Fruit fly (Drosophila melanogaster) whole organism, embryonic: ENCODE measurements around the gene dpy.

Source experiments
- Ada2b ChIP-seq: fragments of 200-800 bp; sonication (Bioruptor generic); IDR thresholded peaks from 2 replicates; pipeline ENCODE4 v1.3.6; 2022; ENCODE audit warnings: missing biosample characterization, missing genetic modification characterization
- B-H1 ChIP-seq: fragments of 200-800 bp; sonication (Bioruptor generic); IDR thresholded peaks from 3 replicates; pipeline ENCODE4 v1.3.6; 2022; ENCODE audit warnings: missing biosample characterization, missing genetic modification characterization
- CG10267 ChIP-seq: fragments of 200-800 bp; sonication (Bioruptor generic); optimal IDR thresholded peaks from 2 replicates; lab custom pipeline; 2018; ENCODE audit warnings: missing biosample characterization, mild to moderate bottlenecking, missing genetic modification characterization, moderate library complexity
- CG10462 ChIP-seq: fragments of 200-800 bp; sonication (Bioruptor generic); optimal IDR thresholded peaks from 2 replicates; lab custom pipeline; 2016; ENCODE audit warnings: missing biosample characterization, missing genetic modification characterization
- CG11085 ChIP-seq: fragments of 200-800 bp; sonication (Bioruptor generic); IDR thresholded peaks from 2 replicates; pipeline ENCODE4 v1.3.6; 2022; ENCODE audit warnings: missing biosample characterization, missing genetic modification characterization
- CG11560 ChIP-seq: fragments of 200-800 bp; sonication (Bioruptor generic); IDR thresholded peaks from 3 replicates; pipeline ENCODE4 v1.3.6; 2022; ENCODE audit warnings: missing biosample characterization, missing genetic modification characterization
- CG12155 ChIP-seq: fragments of 200-800 bp; sonication (Bioruptor generic); optimal IDR thresholded peaks from 3 replicates; lab custom pipeline; 2016; ENCODE audit warnings: missing biosample characterization, missing genetic modification characterization
- CG3281 ChIP-seq: fragments of 200-800 bp; sonication (Bioruptor generic); optimal IDR thresholded peaks from 3 replicates; lab custom pipeline; 2017; ENCODE audit warnings: missing biosample characterization, mild to moderate bottlenecking, missing genetic modification characterization
- CG4424 ChIP-seq: fragments of 200-800 bp; sonication (Bioruptor generic); optimal IDR thresholded peaks from 3 replicates; lab custom pipeline; 2016; ENCODE audit warnings: missing biosample characterization, missing genetic modification characterization
- CG4730 ChIP-seq: fragments of 200-800 bp; sonication (Bioruptor generic); IDR thresholded peaks from 2 replicates; pipeline ENCODE4 v1.3.6; 2022; ENCODE audit warnings: missing biosample characterization, missing genetic modification characterization
- CG5180 ChIP-seq: fragments of 200-800 bp; sonication (Bioruptor generic); optimal IDR thresholded peaks from 3 replicates; lab custom pipeline; 2017; ENCODE audit warnings: missing biosample characterization, missing genetic modification characterization, mild to moderate bottlenecking, moderate library complexity, missing genetic modification reagents
- CG6813 ChIP-seq: fragments of 200-800 bp; sonication (Bioruptor generic); optimal IDR thresholded peaks from 2 replicates; lab custom pipeline; 2017; ENCODE audit warnings: missing biosample characterization, missing genetic modification characterization, mild to moderate bottlenecking, moderate library complexity, missing genetic modification reagents
- CG7839 ChIP-seq: fragments of 200-800 bp; sonication (Bioruptor generic); optimal IDR thresholded peaks from 3 replicates; lab custom pipeline; 2018; ENCODE audit warnings: missing biosample characterization, mild to moderate bottlenecking, missing genetic modification characterization, moderate library complexity
- CG7928 ChIP-seq: fragments of 200-800 bp; sonication (Bioruptor generic); optimal IDR thresholded peaks from 2 replicates; lab custom pipeline; 2017; ENCODE audit warnings: missing biosample characterization, mild to moderate bottlenecking, missing genetic modification characterization
- CG8359 ChIP-seq: fragments of 200-800 bp; sonication (Bioruptor generic); optimal IDR thresholded peaks from 2 replicates; lab custom pipeline; 2017; ENCODE audit warnings: missing biosample characterization, mild to moderate bottlenecking, missing genetic modification characterization, borderline replicate concordance
- D19A ChIP-seq: fragments of 200-800 bp; optimal IDR thresholded peaks from 3 replicates; lab custom pipeline; 2019; ENCODE audit warnings: missing biosample characterization, mild to moderate bottlenecking, missing genetic modification characterization, moderate library complexity
- Dad ChIP-seq: fragments of 200-800 bp; sonication (Bioruptor generic); optimal IDR thresholded peaks from 3 replicates; lab custom pipeline; 2016; ENCODE audit warnings: missing biosample characterization, missing genetic modification characterization
- E2f1 ChIP-seq: fragments of 200-800 bp; sonication (Bioruptor generic); IDR thresholded peaks from 2 replicates; pipeline ENCODE4 v1.3.6; 2022; ENCODE audit warnings: missing biosample characterization, missing genetic modification characterization
- Fer1 ChIP-seq: fragments of 200-800 bp; sonication (Bioruptor generic); optimal IDR thresholded peaks from 2 replicates; lab custom pipeline; 2017; ENCODE audit warnings: missing biosample characterization, mild to moderate bottlenecking, missing genetic modification characterization
- Fer2 ChIP-seq: fragments of 200-800 bp; sonication (Bioruptor generic); optimal IDR thresholded peaks from 2 replicates; lab custom pipeline; 2018; ENCODE audit warnings: missing biosample characterization, mild to moderate bottlenecking, missing genetic modification characterization, moderate library complexity
- HHEX ChIP-seq: fragments of 200-800 bp; sonication (Bioruptor generic); optimal IDR thresholded peaks from 3 replicates; lab custom pipeline; 2017; ENCODE audit warnings: missing biosample characterization, mild to moderate bottlenecking, missing genetic modification characterization, missing genetic modification reagents
- HLH4C ChIP-seq: fragments of 200-800 bp; sonication (Bioruptor generic); IDR thresholded peaks from 3 replicates; pipeline ENCODE4 v1.3.6; 2022; ENCODE audit warnings: missing biosample characterization, missing genetic modification characterization; ENCODE audit not compliant: partially characterized antibody
- HLH54F ChIP-seq: fragments of 200-800 bp; sonication (Bioruptor generic); optimal IDR thresholded peaks from 3 replicates; lab custom pipeline; 2016; ENCODE audit warnings: missing biosample characterization, missing genetic modification characterization
- HLHmδ ChIP-seq: fragments of 200-800 bp; sonication (Bioruptor generic); optimal IDR thresholded peaks from 2 replicates; lab custom pipeline; 2018; ENCODE audit warnings: missing biosample characterization, mild to moderate bottlenecking, missing genetic modification characterization, moderate library complexity
- Lim3 ChIP-seq: fragments of 200-800 bp; sonication (Bioruptor generic); IDR thresholded peaks from 2 replicates; pipeline ENCODE4 v1.3.6; 2022; ENCODE audit warnings: missing biosample characterization, missing genetic modification characterization
- Optix ChIP-seq: fragments of 200-800 bp; sonication (Bioruptor generic); IDR thresholded peaks from 3 replicates; pipeline ENCODE4 v1.3.6; 2022; ENCODE audit warnings: missing biosample characterization, missing genetic modification characterization
- Poxn ChIP-seq: fragments of 200-800 bp; sonication (Bioruptor generic); IDR thresholded peaks from 2 replicates; pipeline ENCODE4 v1.3.6; 2022; ENCODE audit warnings: missing biosample characterization, missing genetic modification characterization
- Sry-β ChIP-seq: fragments of 200-800 bp; sonication (Bioruptor generic); optimal IDR thresholded peaks from 2 replicates; lab custom pipeline; 2018; ENCODE audit warnings: missing biosample characterization, mild to moderate bottlenecking, missing genetic modification characterization, moderate library complexity
- Ssrp ChIP-seq: fragments of 200-800 bp; sonication (Bioruptor generic); optimal IDR thresholded peaks from 2 replicates; lab custom pipeline; 2018; ENCODE audit warnings: missing biosample characterization, mild to moderate bottlenecking, missing genetic modification characterization, moderate library complexity
- Taf1 ChIP-seq: fragments of 200-800 bp; sonication (Bioruptor generic); IDR thresholded peaks from 2 replicates; pipeline ENCODE4 v1.3.6; 2022; ENCODE audit warnings: missing biosample characterization, missing genetic modification characterization
- amos ChIP-seq: fragments of 200-800 bp; sonication (Bioruptor generic); IDR thresholded peaks from 2 replicates; pipeline ENCODE4 v1.3.6; 2022; ENCODE audit warnings: missing biosample characterization, missing genetic modification characterization; ENCODE audit not compliant: partially characterized antibody
- aop ChIP-seq: fragments of 200-800 bp; sonication (Bioruptor generic); IDR thresholded peaks from 2 replicates; pipeline ENCODE4 v1.3.6; 2022; ENCODE audit warnings: missing biosample characterization, missing genetic modification characterization
- ase ChIP-seq: fragments of 200-800 bp; sonication (Bioruptor generic); IDR thresholded peaks from 3 replicates; pipeline ENCODE4 v1.3.6; 2022; ENCODE audit warnings: missing biosample characterization, missing genetic modification characterization
- btn ChIP-seq: fragments of 200-800 bp; sonication (Bioruptor generic); optimal IDR thresholded peaks from 2 replicates; lab custom pipeline; 2016; ENCODE audit warnings: missing biosample characterization, missing genetic modification characterization
- dm ChIP-seq: fragments of 200-800 bp; sonication (Bioruptor generic); optimal IDR thresholded peaks from 3 replicates; lab custom pipeline; 2016; ENCODE audit warnings: missing biosample characterization, missing genetic modification characterization
- fru ChIP-seq: fragments of >200 bp; optimal IDR thresholded peaks from 2 replicates; lab custom pipeline; 2017
- gem ChIP-seq: fragments of 200-800 bp; sonication (Bioruptor generic); optimal IDR thresholded peaks from 2 replicates; lab custom pipeline; 2019; ENCODE audit warnings: missing biosample characterization, mild to moderate bottlenecking, missing genetic modification characterization, moderate library complexity
- gsb-n ChIP-seq: fragments of 200-800 bp; sonication (Bioruptor generic); optimal IDR thresholded peaks from 3 replicates; lab custom pipeline; 2018; ENCODE audit warnings: missing biosample characterization, mild to moderate bottlenecking, missing genetic modification characterization
- hbn ChIP-seq: fragments of 200-800 bp; sonication (Bioruptor generic); IDR thresholded peaks from 2 replicates; pipeline ENCODE4 v1.3.6; 2022; ENCODE audit warnings: missing biosample characterization, missing genetic modification characterization; ENCODE audit not compliant: partially characterized antibody
- hkb ChIP-seq, 2 experiments: fragments of 200-800 bp in 1 of 2; fragments of >200 bp in 1 of 2; sonication (Bioruptor generic) in 1 of 2; IDR thresholded peaks in 1 of 2; optimal IDR thresholded peaks in 1 of 2; 2 replicates each; pipeline versions ENCODE4 v1.3.6 to Lab custom; 2017 to 2022; ENCODE audit warnings: missing biosample characterization in 1 of 2, missing genetic modification characterization in 1 of 2
- klu ChIP-seq: fragments of 200-800 bp; sonication (Bioruptor generic); IDR thresholded peaks from 2 replicates; pipeline ENCODE4 v1.3.6; 2022; ENCODE audit warnings: missing biosample characterization, missing genetic modification characterization
- kni ChIP-seq: fragments of 200-800 bp; sonication (Bioruptor generic); optimal IDR thresholded peaks from 3 replicates; lab custom pipeline; 2017; ENCODE audit warnings: mild to moderate bottlenecking, missing biosample characterization, missing genetic modification reagents, missing genetic modification characterization
- lola ChIP-seq, 3 experiments: fragments of >200 bp in 2 of 3; fragments of 200-800 bp in 1 of 3; sonication (Bioruptor generic) in 1 of 3; optimal IDR thresholded peaks; 2 replicates each; lab custom pipeline; 2017 to 2019; ENCODE audit warnings: missing biosample characterization in 3 of 3, missing genetic modification characterization in 3 of 3, mild to moderate bottlenecking in 1 of 3, moderate library complexity in 1 of 3
- sc ChIP-seq, 3 experiments: fragments of >200 bp in 2 of 3; fragments of 200-800 bp in 1 of 3; sonication (Bioruptor generic) in 1 of 3; optimal IDR thresholded peaks; 2 replicates in 2 of 3; 3 replicates in 1 of 3; lab custom pipeline; 2017; ENCODE audit warnings: mild to moderate bottlenecking in 1 of 3, missing biosample characterization in 1 of 3, missing genetic modification characterization in 1 of 3, missing genetic modification reagents in 1 of 3
- schlank ChIP-seq: fragments of 200-800 bp; sonication (Bioruptor generic); optimal IDR thresholded peaks from 2 replicates; lab custom pipeline; 2018; ENCODE audit warnings: missing biosample characterization, mild to moderate bottlenecking, missing genetic modification characterization
- stwl ChIP-seq: fragments of 200-800 bp; sonication (Bioruptor generic); optimal IDR thresholded peaks from 3 replicates; lab custom pipeline; 2018; ENCODE audit warnings: missing biosample characterization, mild to moderate bottlenecking, missing genetic modification characterization, moderate library complexity
- tup ChIP-seq: fragments of 200-800 bp; sonication (Bioruptor generic); optimal IDR thresholded peaks from 2 replicates; lab custom pipeline; 2016; ENCODE audit warnings: missing biosample characterization, mild to moderate bottlenecking, missing genetic modification characterization, moderate library complexity
- zen ChIP-seq: fragments of 200-800 bp; sonication (Bioruptor generic); optimal IDR thresholded peaks from 3 replicates; lab custom pipeline; 2018; ENCODE audit warnings: missing biosample characterization, mild to moderate bottlenecking, missing genetic modification characterization, moderate library complexity
- zf30C ChIP-seq: fragments of 200-800 bp; sonication (Bioruptor generic); optimal IDR thresholded peaks from 3 replicates; lab custom pipeline; 2018; ENCODE audit warnings: missing biosample characterization, mild to moderate bottlenecking, missing genetic modification characterization

Gene dpy

dm6 chr2L:4583306-4583705, 30.8 kb downstream of the dpy start (continued):
- TF ChIP-seq Ssrp (peak; percentile 71), CG4424 (GFP tag; lab: Kevin White, UChicago) (peak; percentile 77), Taf1 (GFP tag; lab: Robert Waterston, UW) (no peak), CG7839 (tag; lab: Kevin White, UChicago) (peak; percentile 79), E2f1 (GFP tag; lab: Robert Waterston, UW) (peak; percentile 61; the same call in 1 of the 2 replicates), CG11085 (GFP tag; lab: Robert Waterston, UW) (no peak), hbn (GFP tag; lab: Robert Waterston, UW) (no peak), gsb-n (peak; percentile 61), Fer2 (tag; lab: Kevin White, UChicago) (no peak), HLH54F (peak; percentile 19), HHEX (GFP tag; lab: Kevin White, UChicago) (peak; percentile 58), amos (GFP tag; lab: Robert Waterston, UW) (no peak), CG12155 (GFP tag; lab: Kevin White, UChicago) (peak; percentile 32), CG11560 (tag; lab: Robert Waterston, UW) (0 out of 3 replicates have a peak, but pooled peaks have one; percentile 32), HLH4C (GFP tag; lab: Robert Waterston, UW) (no peak), D19A (peak; percentile 62), Sry-β (GFP tag; lab: Kevin White, UChicago) (no peak), ase (GFP tag; lab: Robert Waterston, UW) (peak; percentile 60; the same call in 1 of the 3 replicates), Fer1 (no peak), CG6813 (peak; percentile 59), Optix (GFP tag; lab: Robert Waterston, UW) (peak; percentile 74; the same call in 2 of the 3 replicates), Poxn (GFP tag; lab: Robert Waterston, UW) (no peak), zen (tag; lab: Kevin White, UChicago) (peak; percentile 62), klu (0 out of 2 replicates have a peak, but pooled peaks have one; percentile 21), CG7928 (no peak), CG10462 (GFP tag; lab: Kevin White, UChicago) (peak; percentile 39), gem (tag; lab: Kevin White, UChicago) (peak; percentile 83), Lim3 (GFP tag; lab: Robert Waterston, UW) (0 out of 2 replicates have a peak, but pooled peaks have one; percentile 30), btn (GFP tag; lab: Kevin White, UChicago) (peak; percentile 59), stwl (tag; lab: Kevin White, UChicago) (no peak), aop (GFP tag; lab: Robert Waterston, UW) (no peak), Ada2b (GFP tag; lab: Robert Waterston, UW) (peak; percentile 71), B-H1 (peak; percentile 62), CG10267 (tag; lab: Kevin White, UChicago) (peak; percentile 58), lola (GFP tag; optimal IDR thresholded peaks at IDR 0.05; lab: Kevin White, UChicago) (peak in 1 of 3 experiments; percentile 62), sc (optimal IDR thresholded peaks at IDR 0.05; lab: Kevin White, UChicago) (no peak), sc (GFP tag; optimal IDR thresholded peaks at IDR 0.05; lab: Kevin White, UChicago) (peak; percentile 52), HLHmδ (GFP tag; lab: Kevin White, UChicago) (no peak), tup (GFP tag; lab: Kevin White, UChicago) (no peak), hkb (optimal IDR thresholded peaks at IDR 0.05; lab: Kevin White, UChicago) (no peak), hkb (GFP tag; IDR thresholded peaks at IDR 0.05; lab: Robert Waterston, UW) (peak; percentile 78), dm (GFP tag; lab: Kevin White, UChicago) (peak; percentile 39), Dad (GFP tag; lab: Kevin White, UChicago) (peak; percentile 61), CG8359 (GFP tag; lab: Kevin White, UChicago) (peak; percentile 37), kni (GFP tag; lab: Kevin White, UChicago) (peak; percentile 46), zf30C (no peak), fru (lab: Kevin White, UChicago) (no peak), CG4730 (GFP tag; lab: Robert Waterston, UW) (peak; percentile 58), CG3281 (GFP tag; lab: Kevin White, UChicago) (peak; percentile 11), CG5180 (GFP tag; lab: Kevin White, UChicago) (peak; percentile 44), schlank (tag; lab: Kevin White, UChicago) (no peak)
